Fruit fly (Drosophila melanogaster) whole organism, embryonic: Measurements from ENCODE around the gene ftz-f1.

Experiments
- Abd-B ChIP-seq: fragments of 200-800 bp; sonication (Bioruptor generic); optimal IDR thresholded peaks from 2 replicates; lab custom pipeline; 2018; ENCODE audit warnings: missing biosample characterization, mild to moderate bottlenecking, missing genetic modification characterization, moderate library complexity
- CG10979 ChIP-seq: fragments of 200-800 bp; sonication (Bioruptor generic); optimal IDR thresholded peaks from 2 replicates; lab custom pipeline; 2018; ENCODE audit warnings: missing biosample characterization, mild to moderate bottlenecking, missing genetic modification characterization, moderate library complexity
- CG11456 ChIP-seq: fragments of 200-800 bp; sonication (Bioruptor generic); IDR thresholded peaks from 3 replicates; pipeline ENCODE4 v1.3.6; 2022; ENCODE audit warnings: missing biosample characterization, missing genetic modification characterization
- CG11560 ChIP-seq: fragments of 200-800 bp; sonication (Bioruptor generic); IDR thresholded peaks from 3 replicates; pipeline ENCODE4 v1.3.6; 2022; ENCODE audit warnings: missing biosample characterization, missing genetic modification characterization
- CG12769 ChIP-seq: fragments of 200-800 bp; sonication (Bioruptor generic); optimal IDR thresholded peaks from 2 replicates; lab custom pipeline; 2019; ENCODE audit warnings: missing biosample characterization, mild to moderate bottlenecking, missing genetic modification characterization, moderate library complexity
- CG13296 ChIP-seq: fragments of 200-800 bp; sonication (Bioruptor generic); optimal IDR thresholded peaks from 3 replicates; lab custom pipeline; 2018; ENCODE audit warnings: missing biosample characterization, mild to moderate bottlenecking, missing genetic modification characterization
- CG14014 ChIP-seq: fragments of 200-800 bp; sonication (Bioruptor generic); IDR thresholded peaks from 2 replicates; pipeline ENCODE4 v1.3.6; 2022; ENCODE audit warnings: missing biosample characterization, missing genetic modification characterization
- CG15479 ChIP-seq: fragments of 200-800 bp; sonication (Bioruptor generic); optimal IDR thresholded peaks from 3 replicates; lab custom pipeline; 2019; ENCODE audit warnings: missing biosample characterization, mild to moderate bottlenecking, missing genetic modification characterization, moderate library complexity
- CG15514 ChIP-seq: fragments of 200-800 bp; sonication (Bioruptor generic); optimal IDR thresholded peaks from 3 replicates; lab custom pipeline; 2017; ENCODE audit warnings: missing biosample characterization, missing genetic modification characterization, mild to moderate bottlenecking, moderate library complexity, missing genetic modification reagents
- CG17568 ChIP-seq: fragments of 200-800 bp; sonication (Bioruptor generic); optimal IDR thresholded peaks from 2 replicates; lab custom pipeline; 2018; ENCODE audit warnings: missing biosample characterization, mild to moderate bottlenecking, missing genetic modification characterization, moderate library complexity
- CG17912 ChIP-seq: fragments of 200-800 bp; sonication (Bioruptor generic); optimal IDR thresholded peaks from 2 replicates; lab custom pipeline; 2018; ENCODE audit warnings: missing biosample characterization, mild to moderate bottlenecking, missing genetic modification characterization
- CG18476 ChIP-seq: fragments of 200-800 bp; sonication (Bioruptor generic); optimal IDR thresholded peaks from 2 replicates; lab custom pipeline; 2016; ENCODE audit warnings: missing biosample characterization, mild to moderate bottlenecking, missing genetic modification characterization
- CG2116 ChIP-seq: fragments of 200-800 bp; sonication (Bioruptor generic); optimal IDR thresholded peaks from 3 replicates; lab custom pipeline; 2018; ENCODE audit warnings: missing biosample characterization, mild to moderate bottlenecking, missing genetic modification characterization
- CG2875 ChIP-seq: fragments of 200-800 bp; sonication (Bioruptor generic); optimal IDR thresholded peaks from 2 replicates; lab custom pipeline; 2017; ENCODE audit warnings: missing biosample characterization, mild to moderate bottlenecking, missing genetic modification characterization, missing genetic modification reagents
- CG5180 ChIP-seq: fragments of 200-800 bp; sonication (Bioruptor generic); optimal IDR thresholded peaks from 3 replicates; lab custom pipeline; 2017; ENCODE audit warnings: missing biosample characterization, missing genetic modification characterization, mild to moderate bottlenecking, moderate library complexity, missing genetic modification reagents
- CG6175 ChIP-seq: fragments of 200-800 bp; sonication (Bioruptor generic); IDR thresholded peaks from 3 replicates; pipeline ENCODE4 v1.3.6; 2022; ENCODE audit warnings: missing biosample characterization, missing genetic modification characterization
- CG8765 ChIP-seq: fragments of 200-800 bp; sonication (Bioruptor generic); IDR thresholded peaks from 2 replicates; pipeline ENCODE4 v1.3.6; 2022; ENCODE audit warnings: missing biosample characterization, missing genetic modification characterization
- D19A ChIP-seq: fragments of 200-800 bp; optimal IDR thresholded peaks from 3 replicates; lab custom pipeline; 2019; ENCODE audit warnings: missing biosample characterization, mild to moderate bottlenecking, missing genetic modification characterization, moderate library complexity
- Dref ChIP-seq: fragments of 200-800 bp; sonication (Bioruptor generic); IDR thresholded peaks from 2 replicates; pipeline ENCODE4 v1.3.6; 2022; ENCODE audit warnings: missing biosample characterization, missing genetic modification characterization
- H15 ChIP-seq: fragments of 200-800 bp; sonication (Bioruptor generic); IDR thresholded peaks from 3 replicates; pipeline ENCODE4 v1.3.6; 2022; ENCODE audit warnings: missing biosample characterization, missing genetic modification characterization
- Jarid2 ChIP-seq: fragments of 200-800 bp; sonication (Bioruptor generic); optimal IDR thresholded peaks from 3 replicates; lab custom pipeline; 2017; ENCODE audit warnings: mild to moderate bottlenecking, missing biosample characterization, missing genetic modification reagents, missing genetic modification characterization
- Lim3 ChIP-seq: fragments of 200-800 bp; sonication (Bioruptor generic); IDR thresholded peaks from 2 replicates; pipeline ENCODE4 v1.3.6; 2022; ENCODE audit warnings: missing biosample characterization, missing genetic modification characterization
- Trl ChIP-seq, 3 experiments: fragments of >200 bp in 2 of 3; fragments of 200-800 bp in 1 of 3; sonication (Bioruptor generic) in 1 of 3; optimal IDR thresholded peaks; 2 replicates in 1 of 3; 3 replicates in 2 of 3; lab custom pipeline; 2016 to 2017; ENCODE audit warnings: missing biosample characterization in 1 of 3, missing genetic modification characterization in 1 of 3
- abd-A ChIP-seq: fragments of 200-800 bp; sonication (Bioruptor generic); optimal IDR thresholded peaks from 3 replicates; lab custom pipeline; 2019; ENCODE audit warnings: missing biosample characterization, mild to moderate bottlenecking, missing genetic modification characterization, moderate library complexity
- ase ChIP-seq: fragments of 200-800 bp; sonication (Bioruptor generic); IDR thresholded peaks from 3 replicates; pipeline ENCODE4 v1.3.6; 2022; ENCODE audit warnings: missing biosample characterization, missing genetic modification characterization
- bigmax ChIP-seq: fragments of 200-800 bp; sonication (Bioruptor generic); optimal IDR thresholded peaks from 2 replicates; lab custom pipeline; 2018; ENCODE audit warnings: missing biosample characterization, mild to moderate bottlenecking, missing genetic modification characterization
- cad ChIP-seq: fragments of >200 bp; optimal IDR thresholded peaks from 2 replicates; lab custom pipeline; 2017; ENCODE audit warnings: missing biosample characterization, missing genetic modification characterization
- cg ChIP-seq: fragments of 200-800 bp; sonication (Bioruptor generic); optimal IDR thresholded peaks from 3 replicates; lab custom pipeline; 2019; ENCODE audit warnings: missing biosample characterization, mild to moderate bottlenecking, missing genetic modification characterization, moderate library complexity
- chn ChIP-seq: fragments of 200-800 bp; sonication (Bioruptor generic); optimal IDR thresholded peaks from 2 replicates; lab custom pipeline; 2016; ENCODE audit warnings: missing biosample characterization, missing genetic modification characterization
- crol ChIP-seq: fragments of 200-800 bp; sonication (Bioruptor generic); IDR thresholded peaks from 2 replicates; pipeline ENCODE4 v1.3.6; 2022; ENCODE audit warnings: missing biosample characterization, missing genetic modification characterization
- fd64A ChIP-seq: fragments of 200-800 bp; sonication (Bioruptor generic); optimal IDR thresholded peaks from 3 replicates; lab custom pipeline; 2018; ENCODE audit warnings: missing biosample characterization, mild to moderate bottlenecking, missing genetic modification characterization
- fd96Cb ChIP-seq: fragments of 200-800 bp; sonication (Bioruptor generic); optimal IDR thresholded peaks from 2 replicates; lab custom pipeline; 2018; ENCODE audit warnings: missing biosample characterization, mild to moderate bottlenecking, missing genetic modification characterization, moderate library complexity
- gro ChIP-seq: fragments of 200-800 bp; sonication (Bioruptor generic); optimal IDR thresholded peaks from 2 replicates; lab custom pipeline; 2016; ENCODE audit warnings: missing biosample characterization, missing genetic modification characterization
- hbn ChIP-seq: fragments of 200-800 bp; sonication (Bioruptor generic); IDR thresholded peaks from 2 replicates; pipeline ENCODE4 v1.3.6; 2022; ENCODE audit warnings: missing biosample characterization, missing genetic modification characterization; ENCODE audit not compliant: partially characterized antibody
- jigr1 ChIP-seq: fragments of 200-800 bp; sonication (Bioruptor generic); IDR thresholded peaks from 3 replicates; pipeline ENCODE4 v1.3.6; 2022; ENCODE audit warnings: missing biosample characterization, missing genetic modification characterization
- kni ChIP-seq: fragments of 200-800 bp; sonication (Bioruptor generic); optimal IDR thresholded peaks from 3 replicates; lab custom pipeline; 2017; ENCODE audit warnings: mild to moderate bottlenecking, missing biosample characterization, missing genetic modification reagents, missing genetic modification characterization
- knrl ChIP-seq: fragments of 200-800 bp; sonication (Bioruptor generic); IDR thresholded peaks from 3 replicates; pipeline ENCODE4 v1.3.6; 2022; ENCODE audit warnings: missing biosample characterization, missing genetic modification characterization; ENCODE audit not compliant: partially characterized antibody
- lilli ChIP-seq: fragments of 200-800 bp; sonication (Bioruptor generic); optimal IDR thresholded peaks from 3 replicates; lab custom pipeline; 2016; ENCODE audit warnings: missing biosample characterization, missing genetic modification characterization
- mirr ChIP-seq: fragments of 200-800 bp; sonication (Bioruptor generic); optimal IDR thresholded peaks from 3 replicates; lab custom pipeline; 2018; ENCODE audit warnings: missing biosample characterization, mild to moderate bottlenecking, missing genetic modification characterization
- org-1 ChIP-seq: fragments of 200-800 bp; sonication (Bioruptor generic); optimal IDR thresholded peaks from 2 replicates; lab custom pipeline; 2017; ENCODE audit warnings: missing biosample characterization, missing genetic modification characterization
- pros ChIP-seq: fragments of 200-800 bp; sonication (Bioruptor generic); optimal IDR thresholded peaks from 3 replicates; lab custom pipeline; 2019; ENCODE audit warnings: missing biosample characterization, mild to moderate bottlenecking, missing genetic modification characterization, moderate library complexity
- sc ChIP-seq, 3 experiments: fragments of >200 bp in 2 of 3; fragments of 200-800 bp in 1 of 3; sonication (Bioruptor generic) in 1 of 3; optimal IDR thresholded peaks; 2 replicates in 2 of 3; 3 replicates in 1 of 3; lab custom pipeline; 2017; ENCODE audit warnings: mild to moderate bottlenecking in 1 of 3, missing biosample characterization in 1 of 3, missing genetic modification characterization in 1 of 3, missing genetic modification reagents in 1 of 3
- schlank ChIP-seq: fragments of 200-800 bp; sonication (Bioruptor generic); optimal IDR thresholded peaks from 2 replicates; lab custom pipeline; 2018; ENCODE audit warnings: missing biosample characterization, mild to moderate bottlenecking, missing genetic modification characterization
- scrt ChIP-seq: fragments of 200-800 bp; sonication (Bioruptor generic); optimal IDR thresholded peaks from 2 replicates; lab custom pipeline; 2018; ENCODE audit warnings: missing biosample characterization, mild to moderate bottlenecking, missing genetic modification characterization, moderate library complexity
- slou ChIP-seq: fragments of 200-800 bp; sonication (Bioruptor generic); optimal IDR thresholded peaks from 3 replicates; lab custom pipeline; 2016; ENCODE audit warnings: missing biosample characterization, missing genetic modification characterization
- tin ChIP-seq: fragments of 200-800 bp; sonication (Bioruptor generic); optimal IDR thresholded peaks from 3 replicates; lab custom pipeline; 2016; ENCODE audit warnings: missing biosample characterization, missing genetic modification characterization
- tx ChIP-seq: fragments of 200-800 bp; sonication (Bioruptor generic); optimal IDR thresholded peaks from 2 replicates; lab custom pipeline; 2016; ENCODE audit warnings: missing biosample characterization, missing genetic modification characterization
- wek ChIP-seq: fragments of 200-800 bp; sonication (Bioruptor generic); optimal IDR thresholded peaks from 3 replicates; lab custom pipeline; 2018; ENCODE audit warnings: missing biosample characterization, mild to moderate bottlenecking, missing genetic modification characterization, moderate library complexity

The ftz-f1 gene

DNA sequence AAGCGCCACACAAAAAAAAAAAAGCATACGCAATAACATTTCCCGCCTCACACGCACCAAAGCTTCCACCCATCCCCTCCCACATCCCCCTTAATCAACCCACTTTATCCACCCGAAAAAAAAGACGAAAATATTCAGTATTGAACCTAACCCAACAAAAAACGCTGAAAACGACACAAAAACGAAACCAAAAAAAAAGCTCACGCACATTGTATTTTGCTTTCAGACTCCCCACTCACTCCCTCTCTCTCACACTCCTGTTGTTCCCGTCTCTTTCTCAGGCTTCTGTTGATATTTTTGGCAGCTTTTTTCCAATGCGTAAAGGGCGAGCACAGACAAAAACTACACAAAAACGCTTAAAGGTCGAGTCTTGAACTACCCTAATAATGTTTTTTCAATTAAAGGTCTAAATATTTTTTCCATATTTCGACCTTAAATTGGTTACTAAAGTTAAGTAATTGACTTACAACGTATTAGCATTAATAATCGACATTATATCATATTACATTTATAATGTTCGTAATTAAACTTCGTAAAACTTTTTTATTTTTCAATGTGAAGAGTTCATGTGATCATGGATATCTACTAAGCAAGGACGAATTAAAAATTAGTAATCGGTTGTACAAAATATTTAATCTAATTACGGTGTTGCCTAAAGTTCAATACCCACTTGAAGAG lies 14.5 kb downstream of the ftz-f1 start (continued):
- TF ChIP-seq CG11456 (GFP tag; lab: Robert Waterston, UW) (no peak), knrl (GFP tag; lab: Robert Waterston, UW) (no peak), cad (no peak), CG11560 (tag; lab: Robert Waterston, UW) (no peak), scrt (GFP tag; lab: Kevin White, UChicago) (peak; percentile 32), CG5180 (GFP tag; lab: Kevin White, UChicago) (peak; percentile 59), tin (GFP tag; lab: Kevin White, UChicago) (no peak), wek (GFP tag; lab: Kevin White, UChicago) (no peak), Dref (GFP tag; lab: Robert Waterston, UW) (no peak), CG15479 (GFP tag; lab: Kevin White, UChicago) (no peak), abd-A (tag; lab: Kevin White, UChicago) (peak; percentile 95), CG17568 (GFP tag; lab: Kevin White, UChicago) (peak; percentile 13), chn (no peak), fd96Cb (peak; percentile 63), Abd-B (GFP tag; lab: Kevin White, UChicago) (peak; percentile 75), Lim3 (GFP tag; lab: Robert Waterston, UW) (no peak), pros (GFP tag; lab: Kevin White, UChicago) (no peak), Jarid2 (GFP tag; lab: Kevin White, UChicago) (no peak), D19A (tag; lab: Kevin White, UChicago) (peak; percentile 97), CG17912 (GFP tag; lab: Kevin White, UChicago) (no peak), kni (no peak), fd64A (GFP tag; lab: Kevin White, UChicago) (no peak), CG6175 (no peak), CG15514 (no peak), mirr (GFP tag; lab: Kevin White, UChicago) (peak; percentile 65), CG18476 (GFP tag; lab: Kevin White, UChicago) (peak; percentile 66), CG14014 (no peak), CG10979 (tag; lab: Kevin White, UChicago) (no peak), ase (GFP tag; lab: Robert Waterston, UW) (peak; percentile 22; the same call in 1 of the 3 replicates), hbn (GFP tag; lab: Robert Waterston, UW) (no peak), CG13296 (GFP tag; lab: Kevin White, UChicago) (peak; percentile 65), Trl (optimal IDR thresholded peaks at IDR 0.05; lab: Kevin White, UChicago) (peak in 1 of 2 experiments; percentile 49), Trl (GFP tag; optimal IDR thresholded peaks at IDR 0.05; lab: Kevin White, UChicago) (peak; percentile 44), slou (GFP tag; lab: Kevin White, UChicago) (no peak), org-1 (GFP tag; lab: Kevin White, UChicago) (peak; percentile 62), jigr1 (no peak), gro (GFP tag; lab: Kevin White, UChicago) (peak; percentile 20), H15 (GFP tag; lab: Robert Waterston, UW) (0 out of 3 replicates have a peak, but pooled peaks have one; percentile 36), CG2116 (GFP tag; lab: Kevin White, UChicago) (peak; percentile 32), sc (optimal IDR thresholded peaks at IDR 0.05; lab: Kevin White, UChicago) (no peak), sc (GFP tag; optimal IDR thresholded peaks at IDR 0.05; lab: Kevin White, UChicago) (no peak), CG2875 (peak; percentile 5), CG8765 (no peak), lilli (GFP tag; lab: Kevin White, UChicago) (peak; percentile 58), crol (GFP tag; lab: Robert Waterston, UW) (peak; percentile 97), cg (peak; percentile 45), CG12769 (peak; percentile 62), tx (GFP tag; lab: Kevin White, UChicago) (no peak), bigmax (peak; percentile 85), schlank (tag; lab: Kevin White, UChicago) (no peak)
